Worm (Caenorhabditis elegans) whole organism, young adult: Measurements from ENCODE around the gene dylt-2.

Experiments
- Y79H2A.3 ChIP-seq: fragments of 200-800 bp; sonication (Bioruptor generic); conservative IDR thresholded peaks from 2 replicates; pipeline ENCODE4 v1.3.6; 2022; ENCODE audit warnings: missing genetic modification reagents, missing genetic modification characterization, missing compliant biosample characterization
- ZK185.1 ChIP-seq: sonication (generic microtip); optimal IDR thresholded peaks from 2 replicates; lab custom pipeline; 2016; ENCODE audit warnings: mild to moderate bottlenecking, missing genetic modification characterization, missing compliant biosample characterization; ENCODE audit not compliant: poor library complexity, severe bottlenecking
- mes-4 ChIP-seq: sonication (generic microtip); optimal IDR thresholded peaks from 2 replicates; lab custom pipeline; 2016; ENCODE audit warnings: missing genotype, missing genetic modification characterization, missing compliant biosample characterization
- repo-1 ChIP-seq: sonication (generic microtip); optimal IDR thresholded peaks from 2 replicates; lab custom pipeline; 2017; ENCODE audit warnings: mild to moderate bottlenecking, missing genetic modification characterization, missing compliant biosample characterization
- snpc-3.4 ChIP-seq: sonication (generic microtip); optimal IDR thresholded peaks from 2 replicates; lab custom pipeline; 2017; ENCODE audit warnings: missing genetic modification characterization, mild to moderate bottlenecking, missing compliant biosample characterization, antibody characterized with exemption, moderate library complexity, missing genotype, missing genetic modification reagents
- snpc-4 ChIP-seq, 5 experiments: fragments of 150-350 bp in 1 of 5; sonication (generic microtip) in 4 of 5; optimal IDR thresholded peaks; 2 replicates each; lab custom pipeline; 2014 to 2018; ENCODE audit warnings: missing genetic modification characterization in 5 of 5, missing biosample characterization in 3 of 5, antibody characterized with exemption in 2 of 5, mild to moderate bottlenecking in 2 of 5, missing compliant biosample characterization in 2 of 5, missing genotype in 2 of 5, moderate library complexity in 2 of 5, missing genetic modification reagents in 1 of 5
- somi-1 ChIP-seq: fragments of 200-800 bp; sonication (Bioruptor generic); optimal IDR thresholded peaks from 2 replicates; lab custom pipeline; 2018; ENCODE audit warnings: mild to moderate bottlenecking, missing genetic modification characterization, missing compliant biosample characterization
- sptf-2 ChIP-seq: fragments of 200-800 bp; sonication (Bioruptor generic); optimal IDR thresholded peaks from 2 replicates; lab custom pipeline; 2018; ENCODE audit warnings: mild to moderate bottlenecking, missing genetic modification characterization, missing compliant biosample characterization
- unc-62 ChIP-seq: fragments of 150-350 bp; optimal IDR thresholded peaks from 2 replicates; lab custom pipeline; 2014; ENCODE audit warnings: missing biosample characterization, missing genetic modification reagents, missing genetic modification characterization
- xnd-1 ChIP-seq: sonication (generic microtip); optimal IDR thresholded peaks from 2 replicates; lab custom pipeline; 2016; ENCODE audit warnings: missing genotype, missing genetic modification reagents, missing genetic modification characterization, missing compliant biosample characterization

DNA sequence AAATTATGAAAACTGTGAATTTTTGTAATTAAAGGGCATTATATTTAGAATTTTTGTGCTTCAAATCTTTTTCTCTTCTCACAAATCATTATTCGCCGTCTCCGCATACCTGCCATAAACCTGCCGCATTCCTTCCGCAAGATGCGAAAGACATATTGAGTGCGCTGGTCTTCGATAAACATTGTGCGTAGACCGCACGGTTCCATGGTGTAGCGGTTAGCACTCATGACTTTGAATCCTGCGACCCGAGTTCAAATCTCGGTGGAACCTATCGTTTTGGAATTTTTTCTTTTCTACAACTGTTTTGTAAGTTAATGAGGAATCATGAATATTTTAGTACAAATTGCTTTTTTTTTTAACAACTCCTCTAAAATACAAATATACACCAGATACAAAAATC, 14.5 kb downstream of the dylt-2 start:
- TF ChIP-seq somi-1 (GFP tag; lab: Kevin White, UChicago) (no peak), unc-62 (GFP tag; lab: Kevin White, UChicago) (no peak), sptf-2 (GFP tag; lab: Kevin White, UChicago) (no peak), xnd-1 (tag; lab: Kevin White, UChicago) (no peak), ZK185.1 (tag; lab: Kevin White, UChicago) (peak; percentile 3), repo-1 (tag; lab: Kevin White, UChicago) (no peak), snpc-3.4 (tag; lab: Kevin White, UChicago) (no peak), snpc-4 (GFP tag; optimal IDR thresholded peaks at IDR 0.05; lab: Kevin White, UChicago) (peak; percentile 44), snpc-4 (tag; optimal IDR thresholded peaks at IDR 0.05; lab: Kevin White, UChicago) (no peak), Y79H2A.3 (GFP tag; lab: Robert Waterston, UW) (no peak), mes-4 (tag; lab: Kevin White, UChicago) (no peak)
